Fruit fly (Drosophila melanogaster): Measurements from ENCODE around the gene CG4194.

CG4194 gene

dm6 chrX:2094072-2094761 lies 25.8 kb downstream of the CG4194 start, which contains the start of gene csw (continued):
- TF ChIP-seq inv (GFP tag; IDR thresholded peaks at IDR 0.05; ENCODE audit: partially characterized antibody) (0 out of 2 replicates have a peak, but pooled peaks have one; percentile 16), CG33557 (GFP tag; optimal IDR thresholded peaks at IDR 0.05) (no peak), tup (GFP tag; optimal IDR thresholded peaks at IDR 0.05) (no peak), CG10274 (GFP tag; optimal IDR thresholded peaks at IDR 0.05) (no peak), Hey (tag; optimal IDR thresholded peaks at IDR 0.05) (no peak), CG4854 (GFP tag; optimal IDR thresholded peaks at IDR 0.05) (peak; percentile 7), H15 (GFP tag; IDR thresholded peaks at IDR 0.05) (no peak), Ptx1 (GFP tag; IDR thresholded peaks at IDR 0.05) (no peak), dmrt11E (tag; optimal IDR thresholded peaks at IDR 0.05) (no peak), chm (GFP tag; IDR thresholded peaks at IDR 0.05) (no peak), CG8478 (optimal IDR thresholded peaks at IDR 0.05) (peak; percentile 91), Lim3 (GFP tag; IDR thresholded peaks at IDR 0.05) (no peak), h (optimal IDR thresholded peaks at IDR 0.05) (no peak), Nf-YB (GFP tag; optimal IDR thresholded peaks at IDR 0.05) (peak; percentile 23), nom (GFP tag; optimal IDR thresholded peaks at IDR 0.05) (peak; percentile 99), CG10431 (GFP tag; optimal IDR thresholded peaks at IDR 0.05) (no peak), CG10543 (GFP tag; optimal IDR thresholded peaks at IDR 0.05) (peak; percentile 72), CG6175 (GFP tag; IDR thresholded peaks at IDR 0.05) (no peak), NC2β (GFP tag; optimal IDR thresholded peaks at IDR 0.05) (peak; percentile 44), chif (GFP tag; optimal IDR thresholded peaks at IDR 0.05) (peak; percentile 0 to 54), HHEX (GFP tag; optimal IDR thresholded peaks at IDR 0.05) (peak; percentile 5), otp (GFP tag; IDR thresholded peaks at IDR 0.05) (no peak), Antp (GFP tag; optimal IDR thresholded peaks at IDR 0.05) (peak; percentile 60), nmo (GFP tag; optimal IDR thresholded peaks at IDR 0.05) (peak; percentile 51), H2.0 (GFP tag; IDR thresholded peaks at IDR 0.05) (no peak), Camta (GFP tag; optimal IDR thresholded peaks at IDR 0.05) (peak; percentile 12), kah (GFP tag; optimal IDR thresholded peaks at IDR 0.05) (no peak), B-H1 (GFP tag; IDR thresholded peaks at IDR 0.05) (no peak), CG3995 (GFP tag; optimal IDR thresholded peaks at IDR 0.05) (peak; percentile 20), grn (GFP tag; optimal IDR thresholded peaks at IDR 0.05) (no peak), CG13775 (GFP tag; optimal IDR thresholded peaks at IDR 0.05) (peak; percentile 25), dmrt99B (tag; optimal IDR thresholded peaks at IDR 0.05) (no peak), CG7745 (tag; optimal IDR thresholded peaks at IDR 0.05) (no peak), Xrp1 (GFP tag; IDR thresholded peaks at IDR 0.05) (peak; percentile 14; the same call in 1 of the 2 replicates), br (optimal IDR thresholded peaks at IDR 0.05) (no peak), Dad (GFP tag; optimal IDR thresholded peaks at IDR 0.05) (peak; percentile 26), CG7556 (GFP tag; optimal IDR thresholded peaks at IDR 0.05) (no peak), Blimp-1 (GFP tag; optimal IDR thresholded peaks at IDR 0.05) (peak; percentile 29), CG31388 (GFP tag; optimal IDR thresholded peaks at IDR 0.05) (no peak), gce (GFP tag; IDR thresholded peaks at IDR 0.05) (no peak), schlank (tag; optimal IDR thresholded peaks at IDR 0.05) (no peak), CG7357 (GFP tag; IDR thresholded peaks at IDR 0.05) (no peak), Hmr (GFP tag; optimal IDR thresholded peaks at IDR 0.05) (peak; percentile 87), NK7.1 (GFP tag; optimal IDR thresholded peaks at IDR 0.05) (no peak), dati (GFP tag; IDR thresholded peaks at IDR 0.05) (no peak), CG12942 (GFP tag; optimal IDR thresholded peaks at IDR 0.05) (peak; percentile 28), E2f1 (GFP tag; IDR thresholded peaks at IDR 0.05) (peak; percentile 17; the same call in 1 of the 2 replicates), row (GFP tag; IDR thresholded peaks at IDR 0.05) (no peak), CG12299 (tag; optimal IDR thresholded peaks at IDR 0.05) (no peak), p53 (GFP tag; optimal IDR thresholded peaks at IDR 0.05) (peak; percentile 42), rib (GFP tag; IDR thresholded peaks at IDR 0.05) (no peak), Dp (GFP tag; optimal IDR thresholded peaks at IDR 0.05) (peak; percentile 75)
